Worm (Caenorhabditis elegans) whole organism, L2 larva: Measurements from ENCODE around the gene glb-3.

ENCODE experiments used
- C34F6.9 ChIP-seq: fragments of 150-350 bp; optimal IDR thresholded peaks from 2 replicates; lab custom pipeline; 2014; ENCODE audit warnings: missing biosample characterization, missing genetic modification characterization
- F13H6.1 ChIP-seq: sonication (generic microtip); optimal IDR thresholded peaks from 2 replicates; lab custom pipeline; 2016; ENCODE audit warnings: missing genetic modification characterization, missing compliant biosample characterization
- R02D3.7 ChIP-seq: fragments of 150-350 bp; optimal IDR thresholded peaks from 2 replicates; lab custom pipeline; 2014; ENCODE audit warnings: missing biosample characterization, missing genetic modification characterization
- ZK546.5 ChIP-seq: sonication (generic microtip); optimal IDR thresholded peaks from 2 replicates; lab custom pipeline; 2017; ENCODE audit warnings: missing biosample characterization, missing genetic modification characterization
- alr-1 ChIP-seq: fragments of 150-350 bp; optimal IDR thresholded peaks from 2 replicates; lab custom pipeline; 2014; ENCODE audit warnings: missing biosample characterization, missing genetic modification characterization
- aly-2 ChIP-seq: fragments of 150-350 bp; optimal IDR thresholded peaks from 2 replicates; lab custom pipeline; 2014; ENCODE audit warnings: missing biosample characterization, missing genetic modification characterization
- ama-1 ChIP-seq: fragments of 150-350 bp; optimal IDR thresholded peaks from 2 replicates; lab custom pipeline; 2018; ENCODE audit warnings: inconsistent platforms
- blmp-1 ChIP-seq: sonication (generic microtip); optimal IDR thresholded peaks from 2 replicates; lab custom pipeline; 2017; ENCODE audit warnings: missing genetic modification characterization, mild to moderate bottlenecking, missing compliant biosample characterization, antibody characterized with exemption, moderate library complexity; ENCODE audit not compliant: insufficient read depth
- crh-2 ChIP-seq: sonication (generic microtip); optimal IDR thresholded peaks from 2 replicates; lab custom pipeline; 2017; ENCODE audit warnings: missing biosample characterization, missing genetic modification characterization
- dmd-4 ChIP-seq: sonication (generic microtip); optimal IDR thresholded peaks from 2 replicates; lab custom pipeline; 2017; ENCODE audit warnings: missing biosample characterization, missing genetic modification characterization
- egl-27 ChIP-seq: sonication (generic microtip); optimal IDR thresholded peaks from 3 replicates; lab custom pipeline; 2017; ENCODE audit warnings: missing biosample characterization, missing genetic modification reagents, missing genetic modification characterization
- elt-1 ChIP-seq: fragments of 150-350 bp; optimal IDR thresholded peaks from 2 replicates; lab custom pipeline; 2014; ENCODE audit warnings: missing biosample characterization, missing genetic modification characterization
- lin-11 ChIP-seq: fragments of 150-350 bp; sonication (generic microtip); optimal IDR thresholded peaks from 2 replicates; lab custom pipeline; 2014; ENCODE audit warnings: missing biosample characterization, missing genetic modification characterization, inconsistent platforms, mixed read lengths
- lin-13 ChIP-seq: fragments of 150-350 bp; optimal IDR thresholded peaks from 2 replicates; lab custom pipeline; 2014; ENCODE audit warnings: missing biosample characterization, missing genetic modification reagents, missing genetic modification characterization
- lin-39 ChIP-seq: fragments of 150-350 bp; optimal IDR thresholded peaks from 2 replicates; lab custom pipeline; 2014; ENCODE audit warnings: missing biosample characterization, missing genetic modification reagents, missing genetic modification characterization
- lsy-2 ChIP-seq, 2 experiments: fragments of 150-350 bp in 1 of 2; sonication (generic microtip) in 1 of 2; optimal IDR thresholded peaks; 2 replicates each; lab custom pipeline; 2014 to 2017; ENCODE audit warnings: missing biosample characterization in 2 of 2, missing genetic modification characterization in 2 of 2
- mab-5 ChIP-seq: fragments of 150-350 bp; optimal IDR thresholded peaks from 2 replicates; lab custom pipeline; 2014; ENCODE audit warnings: missing biosample characterization, missing genetic modification characterization
- mbf-1 ChIP-seq: sonication (generic microtip); optimal IDR thresholded peaks from 2 replicates; lab custom pipeline; 2017; ENCODE audit warnings: missing biosample characterization, missing genetic modification characterization
- mdl-1 ChIP-seq, 2 experiments: fragments of 150-350 bp in 1 of 2; sonication (generic microtip) in 1 of 2; optimal IDR thresholded peaks; 2 replicates each; lab custom pipeline; 2017; ENCODE audit warnings: missing biosample characterization in 2 of 2, missing genetic modification characterization in 2 of 2
- nhr-12 ChIP-seq: fragments of 150-350 bp; optimal IDR thresholded peaks from 2 replicates; lab custom pipeline; 2014; ENCODE audit warnings: missing biosample characterization, missing genetic modification characterization
- nhr-129 ChIP-seq: fragments of 150-350 bp; optimal IDR thresholded peaks from 2 replicates; lab custom pipeline; 2014; ENCODE audit warnings: missing biosample characterization, missing genetic modification characterization
- nhr-21 ChIP-seq: fragments of 150-350 bp; optimal IDR thresholded peaks from 2 replicates; lab custom pipeline; 2014; ENCODE audit warnings: missing biosample characterization, missing genetic modification characterization
- nhr-237 ChIP-seq: fragments of 150-350 bp; optimal IDR thresholded peaks from 2 replicates; lab custom pipeline; 2014; ENCODE audit warnings: missing biosample characterization, missing genetic modification characterization
- nhr-25 ChIP-seq: fragments of 150-350 bp; sonication (generic microtip); optimal IDR thresholded peaks from 3 replicates; lab custom pipeline; 2014; ENCODE audit warnings: missing biosample characterization, missing genetic modification characterization
- sem-4 ChIP-seq: fragments of 150-350 bp; optimal IDR thresholded peaks from 2 replicates; lab custom pipeline; 2014; ENCODE audit warnings: missing biosample characterization, missing genetic modification reagents, missing genetic modification characterization
- sma-3 ChIP-seq: sonication (generic microtip); optimal IDR thresholded peaks from 2 replicates; lab custom pipeline; 2016; ENCODE audit warnings: missing genetic modification reagents, missing genetic modification characterization, missing compliant biosample characterization
- sma-9 ChIP-seq, 2 experiments: fragments of 150-350 bp in 1 of 2; sonication (generic microtip) in 1 of 2; optimal IDR thresholded peaks; 2 replicates each; lab custom pipeline; 2014 to 2016; ENCODE audit warnings: missing genetic modification characterization in 2 of 2, mild to moderate bottlenecking in 1 of 2, missing biosample characterization in 1 of 2, missing compliant biosample characterization in 1 of 2, missing genetic modification reagents in 1 of 2, moderate library complexity in 1 of 2
- unc-55 ChIP-seq: fragments of 150-350 bp; sonication (generic microtip); optimal IDR thresholded peaks from 3 replicates; lab custom pipeline; 2014; ENCODE audit warnings: missing biosample characterization, missing genetic modification reagents, missing genetic modification characterization
- unc-62 ChIP-seq: fragments of 150-350 bp; optimal IDR thresholded peaks from 2 replicates; lab custom pipeline; 2014; ENCODE audit warnings: missing biosample characterization, missing genetic modification reagents, missing genetic modification characterization
- zag-1 ChIP-seq: fragments of 150-350 bp; optimal IDR thresholded peaks from 2 replicates; lab custom pipeline; 2014; ENCODE audit warnings: missing biosample characterization, missing genetic modification characterization
- ztf-1 ChIP-seq: fragments of 200-800 bp; sonication (Bioruptor generic); conservative IDR thresholded peaks from 2 replicates; pipeline ENCODE4 v1.3.6; 2022; ENCODE audit warnings: missing genetic modification characterization, missing compliant biosample characterization
- ztf-11 ChIP-seq: sonication (generic microtip); optimal IDR thresholded peaks from 2 replicates; lab custom pipeline; 2017; ENCODE audit warnings: missing biosample characterization, missing genetic modification characterization

Gene glb-3

ce11 chrV:11146958-11147779 lies 12.8 kb downstream of the glb-3 start, which contains the start of the genes T19C4.24 and nlp-33:
Gene T19C4.24 (minus strand): TSS chrV:11147008.
Gene nlp-33 (plus strand): TSS chrV:11147346.
- TF ChIP-seq sma-9 (GFP tag; optimal IDR thresholded peaks at IDR 0.05; lab: Kevin White, UChicago), result peak; percentile 37
- no peak for TF ChIP-seq sma-9 (tag; optimal IDR thresholded peaks at IDR 0.05; lab: Kevin White, UChicago)
- TF ChIP-seq crh-2 (tag; lab: Kevin White, UChicago), result peak; percentile 4
- TF ChIP-seq ama-1, result peak; percentile 94
- TF ChIP-seq sma-3 (GFP tag; lab: Kevin White, UChicago), result peak; percentile 72
- TF ChIP-seq elt-1, result no peak
- TF ChIP-seq blmp-1 (tag; lab: Kevin White, UChicago), result peak; percentile 28
- TF ChIP-seq mdl-1 (tag; optimal IDR thresholded peaks at IDR 0.05; lab: Kevin White, UChicago), result no peak
- peak; percentile 87 for TF ChIP-seq nhr-25
- TF ChIP-seq, all 48 proteins: peak for 6

ce11 chrV:11147780-11148144 lies 13.4 kb downstream of the glb-3 start:
- TF ChIP-seq nhr-25, result peak; percentile 74
- no peak for TF ChIP-seq C34F6.9 (tag; lab: Kevin White, UChicago)
- no peak for TF ChIP-seq zag-1 (tag; lab: Kevin White, UChicago)
- no peak for TF ChIP-seq lsy-2 (tag; optimal IDR thresholded peaks at IDR 0.05; lab: Kevin White, UChicago)
- no peak for TF ChIP-seq egl-27
- no peak for TF ChIP-seq alr-1 (tag; lab: Kevin White, UChicago)
- TF ChIP-seq sma-3 (GFP tag; lab: Kevin White, UChicago), result peak; percentile 62
- TF ChIP-seq lin-11, result no peak
- no peak for TF ChIP-seq nhr-12 (tag; lab: Kevin White, UChicago)
- TF ChIP-seq lin-13 (GFP tag; lab: Kevin White, UChicago), result peak; percentile 14
- peak; percentile 84 for TF ChIP-seq nhr-21 (tag; lab: Kevin White, UChicago)
- no peak for TF ChIP-seq lin-39 (tag; lab: Kevin White, UChicago)
- no peak for TF ChIP-seq aly-2
- TF ChIP-seq nhr-237 (tag; lab: Kevin White, UChicago), result no peak
- TF ChIP-seq R02D3.7, result no peak
- TF ChIP-seq dmd-4, result no peak
- TF ChIP-seq ztf-1 (GFP tag; lab: Robert Waterston, UW), result no peak
- no peak for TF ChIP-seq mab-5 (tag; lab: Kevin White, UChicago)
- TF ChIP-seq nhr-129 (tag; lab: Kevin White, UChicago), result no peak
- no peak for TF ChIP-seq unc-62 (GFP tag; lab: Kevin White, UChicago)
- TF ChIP-seq unc-55, result no peak
- no peak for TF ChIP-seq F13H6.1 (tag; lab: Kevin White, UChicago)
- TF ChIP-seq mdl-1 (tag; optimal IDR thresholded peaks at IDR 0.05; lab: Kevin White, UChicago), result no peak
- TF ChIP-seq sem-4, result no peak
- no peak for TF ChIP-seq ztf-11 (tag; lab: Kevin White, UChicago)

DNA sequence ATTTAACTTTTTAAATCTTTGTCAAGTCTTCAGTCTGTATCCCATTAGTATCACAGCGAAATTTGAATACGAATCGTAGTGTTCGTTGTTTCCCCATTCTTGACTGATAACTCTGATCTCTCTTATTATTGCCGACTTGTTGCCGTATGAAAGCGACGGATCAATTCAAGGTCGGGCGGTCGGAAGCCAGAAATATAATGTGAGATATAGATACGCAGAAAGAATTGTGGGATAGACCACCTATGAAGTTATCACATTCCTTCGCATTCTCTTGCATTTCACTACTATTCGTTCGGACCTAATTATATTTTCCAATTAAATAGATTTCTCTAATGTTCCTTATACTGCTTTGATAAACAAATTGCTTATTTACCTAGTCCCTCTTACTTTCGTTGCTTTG lies 14.6 kb downstream of the glb-3 start:
- TF ChIP-seq nhr-25, result peak; percentile 4
- TF ChIP-seq lin-13 (GFP tag; lab: Kevin White, UChicago), result no peak

DNA sequence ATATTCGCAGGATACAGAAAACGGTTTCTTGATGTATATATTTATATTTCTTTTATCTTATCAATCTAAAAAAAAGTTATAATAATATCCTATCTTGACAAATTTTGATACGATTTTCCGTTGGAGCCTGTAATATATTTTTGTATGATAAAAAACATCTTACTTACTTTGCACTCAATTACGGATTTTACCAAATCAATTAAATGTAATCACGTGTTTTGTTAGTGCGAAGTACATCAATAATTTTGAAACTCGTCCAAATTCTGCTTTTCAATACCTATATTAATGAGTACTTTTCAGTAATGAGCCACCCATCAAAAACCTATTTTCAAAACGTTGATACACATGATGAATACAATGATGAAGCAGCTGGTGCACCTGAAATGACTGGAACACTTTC lies 15.0 kb downstream of the glb-3 start, which contains the start of gene T19C4.1:
T19C4.1 (plus strand) TSS at position 301 of the 400 bp plus-strand sequence.
- TF ChIP-seq ZK546.5 (tag; lab: Kevin White, UChicago) (no peak), crh-2 (tag; lab: Kevin White, UChicago) (no peak), R02D3.7 (no peak), lin-13 (GFP tag; lab: Kevin White, UChicago) (no peak), mbf-1 (tag; lab: Kevin White, UChicago) (no peak), nhr-12 (tag; lab: Kevin White, UChicago) (no peak), lin-11 (no peak), C34F6.9 (tag; lab: Kevin White, UChicago) (no peak), sem-4 (no peak), unc-62 (GFP tag; lab: Kevin White, UChicago) (no peak), sma-3 (GFP tag; lab: Kevin White, UChicago) (no peak), nhr-129 (tag; lab: Kevin White, UChicago) (no peak)

- no peak for TF ChIP-seq ztf-1 (GFP tag; lab: Robert Waterston, UW)
Measured at ce11 chrV:11152333-11152732, 17.9 kb downstream of the glb-3 start, which contains the start of gene srg-39. Gene srg-39 (minus strand): TSS chrV:11152433.
